Worm (Caenorhabditis elegans): Measurements from ENCODE around the gene Y105C5B.19.

DNA sequence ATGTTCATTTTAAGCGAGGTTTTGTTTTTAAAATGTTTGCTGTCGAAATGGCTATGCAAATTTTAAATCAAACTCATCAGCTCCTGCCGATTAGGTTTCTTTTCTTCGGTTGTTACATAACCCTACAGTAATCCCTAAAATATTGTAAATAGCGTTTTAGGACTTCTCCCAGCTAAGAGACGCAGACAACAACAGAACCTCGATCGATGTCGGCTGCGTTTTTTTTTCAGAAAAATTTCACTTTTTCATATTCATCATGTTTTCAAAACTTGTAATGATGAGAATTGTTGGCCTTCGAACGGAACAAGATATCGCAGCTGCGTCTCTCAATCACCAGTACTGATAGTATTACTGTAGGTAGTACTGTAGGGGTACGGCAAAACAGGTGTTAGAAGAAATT lies 44.7 kb upstream of the Y105C5B.19 start:
- TF ChIP-seq lin-11 (tag; optimal IDR thresholded peaks at IDR 0.05) (no peak), ama-1 (optimal IDR thresholded peaks at IDR 0.05) (no peak), nhr-11 (tag; optimal IDR thresholded peaks at IDR 0.05) (no peak), tbx-2 (tag; optimal IDR thresholded peaks at IDR 0.05) (no peak), pha-4 (tag; optimal IDR thresholded peaks at IDR 0.05) (no peak), ceh-14 (tag; optimal IDR thresholded peaks at IDR 0.05) (no peak), pha-2 (tag; optimal IDR thresholded peaks at IDR 0.05) (no peak), unc-86 (tag; optimal IDR thresholded peaks at IDR 0.05) (no peak), elt-4 (tag; optimal IDR thresholded peaks at IDR 0.05) (no peak), nfya-1 (tag; optimal IDR thresholded peaks at IDR 0.05) (no peak), unc-42 (tag; optimal IDR thresholded peaks at IDR 0.05) (no peak), eyg-1 (tag; optimal IDR thresholded peaks at IDR 0.05) (no peak), pat-9 (tag; optimal IDR thresholded peaks at IDR 0.05) (no peak), syd-9 (tag; optimal IDR thresholded peaks at IDR 0.05) (no peak)

All from whole organism, late embryonic.